Fruit fly (Drosophila melanogaster): Measurements from ENCODE around the gene trbl.

DNA sequence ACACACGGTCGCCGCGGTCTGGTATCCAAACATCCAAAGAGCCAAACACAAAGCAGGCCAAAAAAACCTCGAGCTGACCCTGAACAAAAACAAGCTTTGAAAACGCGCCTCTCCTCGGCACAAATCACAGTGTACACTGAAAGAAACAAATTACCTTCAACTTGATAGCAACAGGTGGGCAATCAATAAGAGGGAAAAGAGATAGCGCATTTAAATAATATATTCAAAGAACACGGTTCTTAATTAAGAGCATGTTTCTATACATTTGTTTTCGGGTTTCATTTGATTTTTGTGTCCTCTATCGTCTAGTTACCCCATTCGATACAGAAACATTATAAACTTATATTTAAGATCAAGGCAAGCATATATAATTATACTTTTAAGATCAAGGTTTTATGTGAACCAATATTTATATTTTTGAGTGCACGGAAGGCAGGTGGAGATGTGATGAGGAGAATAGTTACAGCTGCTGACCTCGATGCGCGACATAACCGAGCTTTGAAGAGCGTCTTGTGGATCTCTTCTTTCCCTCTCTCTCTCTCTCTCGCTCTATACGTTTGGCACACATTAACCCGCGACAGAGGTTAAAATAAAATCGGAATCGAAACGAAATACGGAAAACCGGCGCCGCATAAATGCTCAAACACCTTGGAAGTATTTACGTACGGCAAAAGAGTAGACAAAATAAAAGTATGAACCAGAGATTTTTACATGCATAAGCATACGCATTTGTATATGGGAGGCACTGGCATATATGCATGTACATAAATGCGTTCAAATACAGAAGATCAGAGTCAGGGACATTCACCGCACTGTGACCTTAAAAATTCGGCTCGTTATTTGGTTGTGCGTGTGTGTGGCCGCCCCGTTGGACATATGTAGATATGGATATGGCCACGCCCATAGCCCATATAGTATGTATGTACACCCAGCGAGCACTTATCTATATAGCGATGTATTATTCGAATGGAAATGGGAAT, 2.9 kb downstream of the trbl start:
- peak; percentile 87 for TF ChIP-seq CG8301 (tag; optimal IDR thresholded peaks at IDR 0.05)
- TF ChIP-seq CG10348 (GFP tag; IDR thresholded peaks at IDR 0.05), result peak; percentile 29; the same call in 1 of the 2 replicates
- peak; percentile 19 for TF ChIP-seq CG13204 (GFP tag; optimal IDR thresholded peaks at IDR 0.05)
- TF ChIP-seq CG12605 (GFP tag; IDR thresholded peaks at IDR 0.05), result peak; percentile 35; the same call in 1 of the 2 replicates
- TF ChIP-seq Ets98B (GFP tag; IDR thresholded peaks at IDR 0.05), result peak; percentile 53
- TF ChIP-seq Pif1B (GFP tag; optimal IDR thresholded peaks at IDR 0.05), result peak; percentile 84
- peak; percentile 85 for TF ChIP-seq Pif1A (GFP tag; optimal IDR thresholded peaks at IDR 0.05)
- peak; percentile 75 for TF ChIP-seq CG17806 (tag; optimal IDR thresholded peaks at IDR 0.05)
- TF ChIP-seq D1 (tag; optimal IDR thresholded peaks at IDR 0.05), result peak; percentile 16
- TF ChIP-seq CG8159 (tag; optimal IDR thresholded peaks at IDR 0.05), result peak; percentile 80
- TF ChIP-seq CG9948 (tag; optimal IDR thresholded peaks at IDR 0.05), result peak; percentile 78
